Fruit fly (Drosophila melanogaster) whole organism, prepupa: ENCODE data around the gene Gnf1.

Source experiments
- CG6163 ChIP-seq: fragments of 200-800 bp; sonication (Bioruptor generic); IDR thresholded peaks from 3 replicates; pipeline ENCODE4 v1.3.6; 2022; ENCODE audit warnings: missing biosample characterization, missing genetic modification characterization
- Hr38 ChIP-seq: sonication (Bioruptor generic); optimal IDR thresholded peaks from 2 replicates; lab custom pipeline; 2016; ENCODE audit warnings: missing biosample characterization, missing genetic modification characterization
- fkh ChIP-seq: fragments of 200-800 bp; sonication (Bioruptor generic); optimal IDR thresholded peaks from 3 replicates; lab custom pipeline; 2017; ENCODE audit warnings: missing biosample characterization, mild to moderate bottlenecking, missing genetic modification characterization, moderate library complexity

DNA sequence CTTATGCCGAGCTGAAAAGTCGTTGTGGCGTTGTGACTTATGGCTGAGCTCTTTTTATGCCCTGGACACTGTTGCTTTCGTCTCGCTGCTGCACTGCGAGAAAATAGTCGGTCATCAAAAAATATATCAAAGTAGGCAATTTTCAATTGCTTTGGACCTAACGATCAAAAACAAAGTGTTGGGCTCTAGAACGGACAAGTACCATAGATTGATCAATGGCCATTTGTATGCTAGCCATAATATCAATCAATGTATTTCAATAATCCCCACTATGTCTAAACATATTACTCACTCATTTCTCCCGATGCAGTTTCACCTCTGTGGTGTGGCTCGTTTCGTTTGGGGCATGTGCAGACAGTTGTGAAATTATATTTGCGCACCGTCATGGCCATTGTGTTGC is 32.7 kb upstream of the Gnf1 start:
- TF ChIP-seq Hr38 (GFP tag; lab: Kevin White, UChicago), result no peak
- no peak for TF ChIP-seq fkh
- peak; percentile 53; the same call in 1 of the 3 replicates for TF ChIP-seq CG6163 (GFP tag; lab: Robert Waterston, UW)
